Fruit fly (Drosophila melanogaster): ENCODE results near the gene CG11089.

Gene CG11089

dm6 chr3R:24876843-24877457 lies at the start of gene CG11089, which contains the start of gene CG31381:
Gene CG11089, plus strand, starts transcription at chr3R:24877045.
Gene CG31381, plus strand, starts transcription at chr3R:24877045.
- no peak for TF ChIP-seq CG17801 (GFP tag; optimal IDR thresholded peaks at IDR 0.05; ENCODE audit: partially characterized antibody)

- TF ChIP-seq CG17801 (GFP tag; optimal IDR thresholded peaks at IDR 0.05; ENCODE audit: partially characterized antibody), result no peak
Observed at dm6 chr3R:24828234-24828633, 48.6 kb upstream of the CG11089 start, which contains the start of gene RabX4. Gene RabX4, minus strand, starts transcription at chr3R:24828409.

dm6 chr3R:24829887-24830351 lies 46.9 kb upstream of the CG11089 start, which contains the start of the genes Kaz and CG43273:
Gene Kaz, minus strand, starts transcription at chr3R:24829959.
Gene CG43273, plus strand, starts transcription at chr3R:24830301.
- peak; percentile 60 for TF ChIP-seq CG17801 (GFP tag; optimal IDR thresholded peaks at IDR 0.05; ENCODE audit: partially characterized antibody)

dm6 chr3R:24833652-24834051 lies 43.2 kb upstream of the CG11089 start, which contains the start of gene sosie:
Gene sosie, plus strand, starts transcription at chr3R:24833952.
- no peak for TF ChIP-seq CG17801 (GFP tag; optimal IDR thresholded peaks at IDR 0.05; ENCODE audit: partially characterized antibody)

- no peak for TF ChIP-seq CG17801 (GFP tag; optimal IDR thresholded peaks at IDR 0.05; ENCODE audit: partially characterized antibody)
Observed at dm6 chr3R:24841063-24841462, 35.8 kb upstream of the CG11089 start, which contains the start of gene CG33658. Gene CG33658, minus strand, starts transcription at chr3R:24841163.

dm6 chr3R:24841635-24842034 lies 35.2 kb upstream of the CG11089 start, which contains the start of gene Esp:
Gene Esp, plus strand, starts transcription at chr3R:24841935.
- no peak for TF ChIP-seq CG17801 (GFP tag; optimal IDR thresholded peaks at IDR 0.05; ENCODE audit: partially characterized antibody)

- TF ChIP-seq CG17801 (GFP tag; optimal IDR thresholded peaks at IDR 0.05; ENCODE audit: partially characterized antibody), result no peak
Observed at dm6 chr3R:24845148-24845547, 31.7 kb upstream of the CG11089 start.

- peak; percentile 71 for TF ChIP-seq CG17801 (GFP tag; optimal IDR thresholded peaks at IDR 0.05; ENCODE audit: partially characterized antibody)
Observed at dm6 chr3R:24845952-24846848, 30.6 kb upstream of the CG11089 start.

- peak; percentile 74 for TF ChIP-seq CG17801 (GFP tag; optimal IDR thresholded peaks at IDR 0.05; ENCODE audit: partially characterized antibody)
Observed at dm6 chr3R:24850420-24850819, 26.4 kb upstream of the CG11089 start, which contains the start of gene CG7006. Gene CG7006, plus strand, starts transcription at chr3R:24850627.

- TF ChIP-seq CG17801 (GFP tag; optimal IDR thresholded peaks at IDR 0.05; ENCODE audit: partially characterized antibody), result peak; percentile 40
Observed at dm6 chr3R:24851429-24851828, 25.4 kb upstream of the CG11089 start, which contains the start of gene Nct. Gene Nct, plus strand, starts transcription at chr3R:24851601.

- no peak for TF ChIP-seq CG17801 (GFP tag; optimal IDR thresholded peaks at IDR 0.05; ENCODE audit: partially characterized antibody)
Observed at dm6 chr3R:24856143-24856542, 20.7 kb upstream of the CG11089 start, which contains the start of gene HDAC11. Gene HDAC11, minus strand, starts transcription at chr3R:24856243.

dm6 chr3R:24857459-24857858 lies 19.4 kb upstream of the CG11089 start, which contains the start of gene CAH4:
Gene CAH4, minus strand, starts transcription at chr3R:24857559.
- no peak for TF ChIP-seq CG17801 (GFP tag; optimal IDR thresholded peaks at IDR 0.05; ENCODE audit: partially characterized antibody)

- TF ChIP-seq CG17801 (GFP tag; optimal IDR thresholded peaks at IDR 0.05; ENCODE audit: partially characterized antibody), result no peak
Observed at dm6 chr3R:24859701-24860100, 17.1 kb upstream of the CG11089 start, which contains the start of gene ppk22. Gene ppk22, minus strand, starts transcription at chr3R:24859801.

dm6 chr3R:24860316-24860826 lies 16.5 kb upstream of the CG11089 start, which contains the start of gene CG13639:
Gene CG13639, minus strand, starts transcription at chr3R:24860366.
- TF ChIP-seq CG17801 (GFP tag; optimal IDR thresholded peaks at IDR 0.05; ENCODE audit: partially characterized antibody), result no peak

dm6 chr3R:24862065-24862464 lies 14.8 kb upstream of the CG11089 start, which contains the start of gene CG13640:
Gene CG13640, minus strand, starts transcription at chr3R:24862165.
- TF ChIP-seq CG17801 (GFP tag; optimal IDR thresholded peaks at IDR 0.05; ENCODE audit: partially characterized antibody), result no peak
